Fruit fly (Drosophila melanogaster) whole organism, embryonic: ENCODE measurements around the gene opa.

Experiments used
- Atf3 ChIP-seq: fragments of 200-800 bp; sonication (Bioruptor generic); optimal IDR thresholded peaks from 3 replicates; lab custom pipeline; 2016; ENCODE audit warnings: missing biosample characterization, missing genetic modification characterization
- Bgb ChIP-seq: fragments of 200-800 bp; sonication (Bioruptor generic); IDR thresholded peaks from 2 replicates; pipeline ENCODE4 v1.3.6; 2022; ENCODE audit warnings: missing biosample characterization, missing genetic modification characterization; ENCODE audit not compliant: partially characterized antibody
- Blimp-1 ChIP-seq: fragments of 200-800 bp; sonication (Bioruptor generic); optimal IDR thresholded peaks from 3 replicates; lab custom pipeline; 2018; ENCODE audit warnings: missing biosample characterization, missing genetic modification characterization, mild to moderate bottlenecking, moderate library complexity, missing genetic modification reagents
- CG1024 ChIP-seq: fragments of 200-800 bp; sonication (Bioruptor generic); IDR thresholded peaks from 2 replicates; pipeline ENCODE4 v1.3.6; 2022; ENCODE audit warnings: missing biosample characterization, missing genetic modification characterization
- CG11456 ChIP-seq: fragments of 200-800 bp; sonication (Bioruptor generic); IDR thresholded peaks from 3 replicates; pipeline ENCODE4 v1.3.6; 2022; ENCODE audit warnings: missing biosample characterization, missing genetic modification characterization
- CG11696 ChIP-seq: fragments of 200-800 bp; sonication (Bioruptor generic); IDR thresholded peaks from 2 replicates; pipeline ENCODE4 v1.3.6; 2022; ENCODE audit warnings: missing biosample characterization, missing genetic modification characterization
- CG12659 ChIP-seq: fragments of 200-800 bp; sonication (Bioruptor generic); optimal IDR thresholded peaks from 3 replicates; lab custom pipeline; 2017; ENCODE audit warnings: mild to moderate bottlenecking, missing biosample characterization, missing genetic modification reagents, missing genetic modification characterization
- CG15601 ChIP-seq: fragments of 200-800 bp; sonication (Bioruptor generic); optimal IDR thresholded peaks from 3 replicates; lab custom pipeline; 2019; ENCODE audit warnings: missing biosample characterization, mild to moderate bottlenecking, missing genetic modification characterization, moderate library complexity
- CG15696 ChIP-seq: fragments of 200-800 bp; sonication (Bioruptor generic); optimal IDR thresholded peaks from 2 replicates; lab custom pipeline; 2019; ENCODE audit warnings: missing biosample characterization, mild to moderate bottlenecking, missing genetic modification characterization, moderate library complexity
- CG16813 ChIP-seq: fragments of 200-800 bp; sonication (Bioruptor generic); IDR thresholded peaks from 3 replicates; pipeline ENCODE4 v1.3.6; 2022; ENCODE audit warnings: missing biosample characterization, missing genetic modification characterization; ENCODE audit not compliant: partially characterized antibody
- CG16863 ChIP-seq: fragments of 200-800 bp; sonication (Bioruptor generic); optimal IDR thresholded peaks from 3 replicates; lab custom pipeline; 2016; ENCODE audit warnings: missing biosample characterization, missing genetic modification characterization
- CG18619 ChIP-seq: fragments of 200-800 bp; sonication (Bioruptor generic); optimal IDR thresholded peaks from 3 replicates; lab custom pipeline; 2017; ENCODE audit warnings: missing biosample characterization, mild to moderate bottlenecking, missing genetic modification characterization
- CG2678 ChIP-seq: fragments of 200-800 bp; sonication (Bioruptor generic); optimal IDR thresholded peaks from 3 replicates; lab custom pipeline; 2019; ENCODE audit warnings: missing biosample characterization, mild to moderate bottlenecking, missing genetic modification characterization, moderate library complexity
- CG2712 ChIP-seq: fragments of 200-800 bp; optimal IDR thresholded peaks from 3 replicates; lab custom pipeline; 2019; ENCODE audit warnings: missing biosample characterization, mild to moderate bottlenecking, missing genetic modification characterization, moderate library complexity
- CG30020 ChIP-seq: fragments of 200-800 bp; optimal IDR thresholded peaks from 2 replicates; lab custom pipeline; 2019; ENCODE audit warnings: missing biosample characterization, mild to moderate bottlenecking, missing genetic modification characterization, moderate library complexity
- CG3407 ChIP-seq: fragments of 200-800 bp; sonication (Bioruptor generic); optimal IDR thresholded peaks from 2 replicates; lab custom pipeline; 2018; ENCODE audit warnings: missing biosample characterization, mild to moderate bottlenecking, missing genetic modification characterization
- CG3726 ChIP-seq: fragments of 200-800 bp; sonication (Bioruptor generic); IDR thresholded peaks from 3 replicates; pipeline ENCODE4, ENCODE4 v1.3.6; 2022; ENCODE audit warnings: missing biosample characterization, missing genetic modification characterization
- CG4404 ChIP-seq: fragments of 200-800 bp; sonication (Bioruptor generic); IDR thresholded peaks from 2 replicates; pipeline ENCODE4 v1.3.6; 2022; ENCODE audit warnings: missing biosample characterization, missing genetic modification characterization
- CG4854 ChIP-seq: fragments of 200-800 bp; sonication (Bioruptor generic); optimal IDR thresholded peaks from 2 replicates; lab custom pipeline; 2016; ENCODE audit warnings: missing biosample characterization, missing genetic modification characterization, inconsistent platforms
- CG6654 ChIP-seq: fragments of 200-800 bp; sonication (Bioruptor generic); optimal IDR thresholded peaks from 2 replicates; lab custom pipeline; 2017; ENCODE audit warnings: missing biosample characterization, mild to moderate bottlenecking, missing genetic modification characterization
- CG6791 ChIP-seq: fragments of 200-800 bp; sonication (Bioruptor generic); IDR thresholded peaks from 3 replicates; pipeline ENCODE4 v1.3.6; 2022; ENCODE audit warnings: missing biosample characterization, missing genetic modification characterization; ENCODE audit not compliant: partially characterized antibody
- CG7963 ChIP-seq: fragments of 200-800 bp; sonication (Bioruptor generic); IDR thresholded peaks from 3 replicates; pipeline ENCODE4 v1.3.6; 2022; ENCODE audit warnings: missing biosample characterization, missing genetic modification characterization; ENCODE audit not compliant: partially characterized antibody
- Dbx ChIP-seq: fragments of 200-800 bp; sonication (Bioruptor generic); IDR thresholded peaks from 3 replicates; pipeline ENCODE4 v1.3.6; 2022; ENCODE audit warnings: missing biosample characterization, missing genetic modification characterization
- Doc3 ChIP-seq: fragments of 200-800 bp; sonication (Bioruptor generic); IDR thresholded peaks from 3 replicates; pipeline ENCODE4 v1.3.6; 2022; ENCODE audit warnings: missing biosample characterization, missing genetic modification characterization; ENCODE audit not compliant: partially characterized antibody
- HLH54F ChIP-seq: fragments of 200-800 bp; sonication (Bioruptor generic); optimal IDR thresholded peaks from 3 replicates; lab custom pipeline; 2016; ENCODE audit warnings: missing biosample characterization, missing genetic modification characterization
- Hsf ChIP-seq: fragments of 200-800 bp; sonication (Bioruptor generic); optimal IDR thresholded peaks from 3 replicates; lab custom pipeline; 2016; ENCODE audit warnings: missing biosample characterization, missing genetic modification characterization
- Lim3 ChIP-seq: fragments of 200-800 bp; sonication (Bioruptor generic); IDR thresholded peaks from 2 replicates; pipeline ENCODE4 v1.3.6; 2022; ENCODE audit warnings: missing biosample characterization, missing genetic modification characterization
- MBD-R2 ChIP-seq: fragments of 200-800 bp; sonication (Bioruptor generic); IDR thresholded peaks from 2 replicates; pipeline ENCODE4 v1.3.6; 2022; ENCODE audit warnings: missing biosample characterization, missing genetic modification characterization
- MESR4 ChIP-seq: fragments of 200-800 bp; sonication (Bioruptor generic); optimal IDR thresholded peaks from 2 replicates; lab custom pipeline; 2018; ENCODE audit warnings: missing biosample characterization, mild to moderate bottlenecking, missing genetic modification characterization, moderate library complexity
- Myb ChIP-seq: fragments of 200-800 bp; sonication (Bioruptor generic); optimal IDR thresholded peaks from 2 replicates; lab custom pipeline; 2016; ENCODE audit warnings: missing biosample characterization, missing genetic modification characterization
- Rfx ChIP-seq: fragments of 200-800 bp; sonication (Bioruptor generic); IDR thresholded peaks from 2 replicates; pipeline ENCODE4 v1.3.6; 2022; ENCODE audit warnings: missing biosample characterization, missing genetic modification characterization
- Sin3A ChIP-seq: fragments of >200 bp; optimal IDR thresholded peaks from 2 replicates; lab custom pipeline; 2018
- Spps ChIP-seq: fragments of 200-800 bp; sonication (Bioruptor generic); optimal IDR thresholded peaks from 2 replicates; lab custom pipeline; 2018; ENCODE audit warnings: missing biosample characterization, mild to moderate bottlenecking, missing genetic modification characterization
- Sry-β ChIP-seq: fragments of 200-800 bp; sonication (Bioruptor generic); optimal IDR thresholded peaks from 2 replicates; lab custom pipeline; 2018; ENCODE audit warnings: missing biosample characterization, mild to moderate bottlenecking, missing genetic modification characterization, moderate library complexity
- Trl ChIP-seq, 3 experiments: fragments of >200 bp in 2 of 3; fragments of 200-800 bp in 1 of 3; sonication (Bioruptor generic) in 1 of 3; optimal IDR thresholded peaks; 2 replicates in 1 of 3; 3 replicates in 2 of 3; lab custom pipeline; 2016 to 2017; ENCODE audit warnings: missing biosample characterization in 1 of 3, missing genetic modification characterization in 1 of 3
- chm ChIP-seq: fragments of 200-800 bp; sonication (Bioruptor generic); IDR thresholded peaks from 2 replicates; pipeline ENCODE4 v1.3.6; 2022; ENCODE audit warnings: missing biosample characterization, missing genetic modification characterization
- dan ChIP-seq: fragments of 200-800 bp; sonication (Bioruptor generic); IDR thresholded peaks from 2 replicates; pipeline ENCODE4 v1.3.6; 2022; ENCODE audit warnings: missing biosample characterization, missing genetic modification characterization
- eyg ChIP-seq: fragments of 200-800 bp; sonication (Bioruptor generic); optimal IDR thresholded peaks from 3 replicates; lab custom pipeline; 2016; ENCODE audit warnings: missing biosample characterization, missing genetic modification characterization
- fru ChIP-seq: fragments of >200 bp; optimal IDR thresholded peaks from 2 replicates; lab custom pipeline; 2017
- grau ChIP-seq: fragments of 200-800 bp; optimal IDR thresholded peaks from 3 replicates; lab custom pipeline; 2019; ENCODE audit warnings: missing biosample characterization, mild to moderate bottlenecking, missing genetic modification characterization, moderate library complexity
- gt ChIP-seq: fragments of 200-800 bp; sonication (Bioruptor generic); IDR thresholded peaks from 2 replicates; pipeline ENCODE4 v1.3.6; 2022; ENCODE audit warnings: missing biosample characterization, missing genetic modification characterization
- knrl ChIP-seq: fragments of 200-800 bp; sonication (Bioruptor generic); IDR thresholded peaks from 3 replicates; pipeline ENCODE4 v1.3.6; 2022; ENCODE audit warnings: missing biosample characterization, missing genetic modification characterization; ENCODE audit not compliant: partially characterized antibody
- nom ChIP-seq: fragments of 200-800 bp; sonication (Bioruptor generic); optimal IDR thresholded peaks from 2 replicates; lab custom pipeline; 2017; ENCODE audit warnings: missing biosample characterization, missing genetic modification characterization, mild to moderate bottlenecking, moderate library complexity, missing genetic modification reagents
- ro ChIP-seq: fragments of 200-800 bp; sonication (Bioruptor generic); IDR thresholded peaks from 2 replicates; pipeline ENCODE4 v1.3.6; 2022; ENCODE audit warnings: missing biosample characterization, missing genetic modification characterization
- sens ChIP-seq: fragments of 200-800 bp; sonication (Bioruptor generic); peaks from one replicate; lab custom pipeline; 2016; ENCODE audit warnings: missing biosample characterization, missing genetic modification characterization
- slou ChIP-seq: fragments of 200-800 bp; sonication (Bioruptor generic); optimal IDR thresholded peaks from 3 replicates; lab custom pipeline; 2016; ENCODE audit warnings: missing biosample characterization, missing genetic modification characterization
- slp2 ChIP-seq: fragments of 200-800 bp; sonication (Bioruptor generic); optimal IDR thresholded peaks from 2 replicates; lab custom pipeline; 2016; ENCODE audit warnings: missing biosample characterization, missing genetic modification characterization
- sqz ChIP-seq: fragments of 200-800 bp; sonication (Bioruptor generic); optimal IDR thresholded peaks from 3 replicates; lab custom pipeline; 2018; ENCODE audit warnings: missing biosample characterization, mild to moderate bottlenecking, missing genetic modification characterization
- ssp ChIP-seq: fragments of 200-800 bp; sonication (Bioruptor generic); IDR thresholded peaks from 2 replicates; pipeline ENCODE4 v1.3.6; 2022; ENCODE audit warnings: missing biosample characterization, missing genetic modification characterization
- trem ChIP-seq: fragments of 200-800 bp; optimal IDR thresholded peaks from 3 replicates; lab custom pipeline; 2019; ENCODE audit warnings: missing biosample characterization, mild to moderate bottlenecking, missing genetic modification characterization, moderate library complexity
- z ChIP-seq: fragments of 200-800 bp; sonication (Bioruptor generic); IDR thresholded peaks from 3 replicates; pipeline ENCODE4 v1.3.6; 2022; ENCODE audit warnings: missing biosample characterization, missing genetic modification characterization

opa gene

DNA sequence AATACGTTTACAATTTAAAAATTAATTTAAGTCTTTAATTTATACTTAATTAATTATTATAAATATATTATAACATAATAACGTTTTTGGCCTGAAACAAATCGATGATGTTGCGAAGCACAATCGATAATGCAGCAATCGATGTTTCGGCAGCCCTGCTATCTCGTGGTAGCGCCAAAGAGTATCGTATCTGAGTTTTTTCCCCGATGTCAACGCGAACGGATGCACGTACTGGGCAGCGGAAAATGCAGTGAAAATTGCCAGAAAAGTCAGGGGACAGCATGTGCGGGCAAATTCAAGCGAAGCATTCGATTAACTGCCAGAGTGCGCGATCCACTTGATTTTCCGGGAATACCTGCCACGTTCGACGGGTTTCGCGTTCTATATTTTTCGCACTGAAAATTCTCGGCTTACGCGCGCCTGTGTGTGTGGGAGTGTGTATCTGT is 57.8 kb downstream of the opa start, which contains the start of gene Cdep (continued):
- TF ChIP-seq chm (GFP tag; lab: Robert Waterston, UW) = peak; percentile 59; the same call in 1 of the 2 replicates
- TF ChIP-seq Lim3 (GFP tag; lab: Robert Waterston, UW) = no peak
- no peak for TF ChIP-seq eyg
- TF ChIP-seq trem = peak; percentile 93
- 0 out of 2 replicates have a peak, but pooled peaks have one; percentile 27 for TF ChIP-seq CG1024 (GFP tag; lab: Robert Waterston, UW)
- peak; percentile 37; the same call in 1 of the 2 replicates for TF ChIP-seq MBD-R2 (GFP tag; lab: Robert Waterston, UW)
- peak; percentile 57 for TF ChIP-seq CG30020 (tag; lab: Kevin White, UChicago)
- TF ChIP-seq z (GFP tag; lab: Robert Waterston, UW) = no peak
- peak; percentile 50 for TF ChIP-seq nom
- no peak for TF ChIP-seq CG2678 (tag; lab: Kevin White, UChicago)
- TF ChIP-seq ro (GFP tag; lab: Robert Waterston, UW) = no peak
- TF ChIP-seq CG7963 = peak; percentile 91
- TF ChIP-seq CG3407 (GFP tag; lab: Kevin White, UChicago) = no peak
- peak; percentile 27 for TF ChIP-seq Spps (tag; lab: Kevin White, UChicago)
- TF ChIP-seq knrl (GFP tag; lab: Robert Waterston, UW) = peak; percentile 95
- peak; percentile 19 for TF ChIP-seq CG18619 (GFP tag; lab: Kevin White, UChicago)
- peak; percentile 94 for TF ChIP-seq CG16813
- TF ChIP-seq CG15696 (tag; lab: Kevin White, UChicago) = no peak
- no peak for TF ChIP-seq slou (GFP tag; lab: Kevin White, UChicago)
- TF ChIP-seq MESR4 = peak; percentile 46
- no peak for TF ChIP-seq fru
- TF ChIP-seq grau (tag; lab: Kevin White, UChicago) = peak; percentile 53
- TF ChIP-seq HLH54F = no peak
- TF ChIP-seq CG16863 (GFP tag; lab: Kevin White, UChicago) = no peak
- 0 out of 2 replicates have a peak, but pooled peaks have one; percentile 13 for TF ChIP-seq ssp
- peak; percentile 94 for TF ChIP-seq Doc3 (GFP tag; lab: Robert Waterston, UW)
- TF ChIP-seq Blimp-1 (GFP tag; lab: Kevin White, UChicago) = peak; percentile 41
- no peak for TF ChIP-seq CG11696 (GFP tag; lab: Robert Waterston, UW)
- no peak for TF ChIP-seq CG4854
- TF ChIP-seq CG15601 (tag; lab: Kevin White, UChicago) = peak; percentile 57
- TF ChIP-seq CG12659 (GFP tag; lab: Kevin White, UChicago) = peak; percentile 66
- TF ChIP-seq gt = no peak
- no peak for TF ChIP-seq CG3726 (GFP tag; lab: Robert Waterston, UW)
- no peak for TF ChIP-seq CG6654 (GFP tag; lab: Kevin White, UChicago)
- TF ChIP-seq Sry-β (GFP tag; lab: Kevin White, UChicago) = peak; percentile 58
- TF ChIP-seq Atf3 (GFP tag; lab: Kevin White, UChicago) = no peak
- peak; percentile 67; the same call in 2 of the 3 replicates for TF ChIP-seq Dbx (GFP tag; lab: Robert Waterston, UW)
- TF ChIP-seq CG2712 = peak; percentile 69
- peak; percentile 17 for TF ChIP-seq Sin3A (lab: Kevin White, UChicago)
- TF ChIP-seq Bgb (GFP tag; lab: Robert Waterston, UW) = peak; percentile 95
- TF ChIP-seq CG6791 (GFP tag; lab: Robert Waterston, UW) = peak; percentile 95
- no peak for TF ChIP-seq Trl (optimal IDR thresholded peaks at IDR 0.05; lab: Kevin White, UChicago)
- TF ChIP-seq Trl (GFP tag; optimal IDR thresholded peaks at IDR 0.05; lab: Kevin White, UChicago) = no peak
- peak; percentile 7 for TF ChIP-seq Hsf (GFP tag; lab: Kevin White, UChicago)
- peak; percentile 31 for TF ChIP-seq sqz (GFP tag; lab: Kevin White, UChicago)
- TF ChIP-seq CG11456 (GFP tag; lab: Robert Waterston, UW) = no peak
- no peak for TF ChIP-seq dan (GFP tag; lab: Robert Waterston, UW)
- TF ChIP-seq slp2 (GFP tag; lab: Kevin White, UChicago) = no peak
- no peak for TF ChIP-seq CG4404 (GFP tag; lab: Robert Waterston, UW)
- peak; percentile 56 for TF ChIP-seq Myb
- no peak for TF ChIP-seq sens (GFP tag; lab: Kevin White, UChicago)
- TF ChIP-seq Rfx (GFP tag; lab: Robert Waterston, UW) = peak; percentile 59; the same call in 1 of the 2 replicates
